Fruit fly (Drosophila melanogaster) Kc167 (cell line): ENCODE measurements around the gene CG7370.

Source experiments
- Sin3A ChIP-seq: fragments of >200 bp; optimal IDR thresholded peaks from 2 replicates; lab custom pipeline; 2018; ENCODE audit warnings: missing external identifiers
- h ChIP-seq: fragments of >200 bp; optimal IDR thresholded peaks from 3 replicates; lab custom pipeline; 2018; ENCODE audit warnings: missing external identifiers
- insv ChIP-seq: fragments of >200 bp; optimal IDR thresholded peaks from 3 replicates; lab custom pipeline; 2018; ENCODE audit warnings: missing external identifiers
- psq ChIP-seq: fragments of >200 bp; optimal IDR thresholded peaks from 2 replicates; lab custom pipeline; 2017; ENCODE audit warnings: missing external identifiers
- ttk ChIP-seq: sonication (Bioruptor generic); optimal IDR thresholded peaks from 2 replicates; lab custom pipeline; 2017; ENCODE audit warnings: missing external identifiers

- TF ChIP-seq h (lab: Kevin White, UChicago) (no peak), ttk (no peak), Sin3A (lab: Kevin White, UChicago) (no peak), insv (lab: Kevin White, UChicago) (no peak), psq (lab: Kevin White, UChicago) (no peak)
Observed at dm6 chr3L:21730354-21730753, 39.3 kb upstream of the CG7370 start, which contains the start of gene CG14570.
